Worm (Caenorhabditis elegans) whole organism, early embryonic: ENCODE results near the gene art-1.
"Not testable (repeated sequence)": the region's sequence is repeated elsewhere in the genome, so short reads cannot be mapped to it uniquely, and the experiment has no call there.

ENCODE experiments used
- B0310.2 ChIP-seq: sonication (generic microtip); optimal IDR thresholded peaks from 2 replicates; lab custom pipeline; 2016; ENCODE audit warnings: mild to moderate bottlenecking, missing genetic modification characterization, missing compliant biosample characterization
- F13C5.2 ChIP-seq: sonication (generic microtip); optimal IDR thresholded peaks from 2 replicates; lab custom pipeline; 2017; ENCODE audit warnings: mild to moderate bottlenecking, missing genetic modification characterization, inconsistent platforms, missing compliant biosample characterization
- aly-1 ChIP-seq: sonication (generic microtip); optimal IDR thresholded peaks from 2 replicates; lab custom pipeline; 2016; ENCODE audit warnings: missing genetic modification characterization, missing compliant biosample characterization
- ama-1 ChIP-seq: fragments of 150-350 bp; optimal IDR thresholded peaks from 2 replicates; lab custom pipeline; 2014
- ceh-13 ChIP-seq: fragments of 200-800 bp; sonication (Bioruptor generic); optimal IDR thresholded peaks from 2 replicates; lab custom pipeline; 2018; ENCODE audit warnings: mild to moderate bottlenecking, missing genetic modification characterization, missing compliant biosample characterization
- ceh-36 ChIP-seq: sonication (generic microtip); optimal IDR thresholded peaks from 2 replicates; lab custom pipeline; 2016; ENCODE audit warnings: missing genetic modification characterization, inconsistent platforms, missing compliant biosample characterization
- ets-7 ChIP-seq: sonication (generic microtip); optimal IDR thresholded peaks from 2 replicates; lab custom pipeline; 2016; ENCODE audit warnings: missing genotype, missing genetic modification characterization, missing compliant biosample characterization
- flt-1 ChIP-seq: fragments of 200-800 bp; sonication (Bioruptor generic); IDR thresholded peaks from 2 replicates; pipeline ENCODE4 v1.3.6; 2022; ENCODE audit warnings: missing genetic modification characterization, missing compliant biosample characterization
- hmbx-1 ChIP-seq: sonication (generic microtip); optimal IDR thresholded peaks from 2 replicates; lab custom pipeline; 2016; ENCODE audit warnings: mild to moderate bottlenecking, missing genetic modification characterization, missing compliant biosample characterization
- hmg-4 ChIP-seq: fragments of 200-800 bp; sonication (Bioruptor generic); optimal IDR thresholded peaks from 2 replicates; lab custom pipeline; 2018; ENCODE audit warnings: mild to moderate bottlenecking, missing genetic modification characterization, missing compliant biosample characterization
- hnd-1 ChIP-seq: sonication (generic microtip); optimal IDR thresholded peaks from 2 replicates; lab custom pipeline; 2016; ENCODE audit warnings: missing genetic modification characterization, missing compliant biosample characterization
- pes-1 ChIP-seq: fragments of 200-800 bp; sonication (Bioruptor generic); IDR thresholded peaks from 2 replicates; pipeline ENCODE4 v1.3.6; 2022; ENCODE audit warnings: missing genetic modification reagents, missing genetic modification characterization, missing compliant biosample characterization
- scrt-1 ChIP-seq: fragments of 200-800 bp; sonication (Bioruptor generic); IDR thresholded peaks from 2 replicates; pipeline ENCODE4 v1.3.6; 2022; ENCODE audit warnings: missing genetic modification characterization, missing compliant biosample characterization
- sea-1 ChIP-seq: fragments of 200-800 bp; sonication (Bioruptor generic); conservative IDR thresholded peaks from 2 replicates; pipeline ENCODE4 v1.3.6; 2022; ENCODE audit warnings: missing genetic modification characterization, missing compliant biosample characterization
- tbx-11 ChIP-seq: fragments of 200-800 bp; sonication (Bioruptor generic); IDR thresholded peaks from 2 replicates; pipeline ENCODE4 v1.3.6; 2022; ENCODE audit warnings: missing genetic modification characterization, missing compliant biosample characterization
- tbx-37 ChIP-seq: fragments of 200-800 bp; sonication (Bioruptor generic); conservative IDR thresholded peaks from 2 replicates; pipeline ENCODE4 v1.3.6; 2022; ENCODE audit warnings: missing genetic modification reagents, missing genetic modification characterization, missing compliant biosample characterization
- tra-4 ChIP-seq: sonication (generic microtip); optimal IDR thresholded peaks from 2 replicates; lab custom pipeline; 2017; ENCODE audit warnings: missing genetic modification characterization, missing compliant biosample characterization

The art-1 gene

ce11 chrII:6989830-6990287, 17.8 kb upstream of the art-1 start, which contains the start of gene C15F1.1:
Gene C15F1.1 (plus strand): TSS chrII:6989880.
- TF ChIP-seq ceh-36 (tag; lab: Kevin White, UChicago) = no peak
- TF ChIP-seq tra-4 (tag; lab: Kevin White, UChicago) = no peak
- no peak for TF ChIP-seq hnd-1
- no peak for TF ChIP-seq tbx-37 (GFP tag; lab: Robert Waterston, UW)
- TF ChIP-seq hmg-4 (GFP tag; lab: Kevin White, UChicago) = no peak
- TF ChIP-seq aly-1 (tag; lab: Kevin White, UChicago) = no peak
- TF ChIP-seq ets-7 (tag; lab: Kevin White, UChicago) = no peak
- no peak for TF ChIP-seq sea-1 (GFP tag; lab: Robert Waterston, UW)
- no peak for TF ChIP-seq flt-1
- TF ChIP-seq pes-1 = no peak
- TF ChIP-seq scrt-1 (GFP tag; lab: Robert Waterston, UW) = no peak
- no peak for TF ChIP-seq B0310.2

- TF ChIP-seq tbx-37 (GFP tag; lab: Robert Waterston, UW) = 0 out of 2 replicates have a peak, but pooled peaks have one; percentile 44
- TF ChIP-seq tbx-11 (GFP tag; lab: Robert Waterston, UW) = 0 out of 2 replicates have a peak, but pooled peaks have one; percentile 57
- peak; percentile 66; the same call in 1 of the 2 replicates for TF ChIP-seq scrt-1 (GFP tag; lab: Robert Waterston, UW)
Observed at ce11 chrII:6982949-6983348, 10.9 kb upstream of the art-1 start.

ce11 chrII:6979646-6980045, 7.6 kb upstream of the art-1 start, which contains the start of gene C15F1.2:
Gene C15F1.2 (plus strand): TSS chrII:6979953.
- TF ChIP-seq tra-4 (tag; lab: Kevin White, UChicago) (no peak), pes-1 (no peak), hmbx-1 (tag; lab: Kevin White, UChicago) (no peak), tbx-37 (GFP tag; lab: Robert Waterston, UW) (no peak), sea-1 (GFP tag; lab: Robert Waterston, UW) (no peak), tbx-11 (GFP tag; lab: Robert Waterston, UW) (no peak), flt-1 (no peak), F13C5.2 (tag; lab: Kevin White, UChicago) (no peak), scrt-1 (GFP tag; lab: Robert Waterston, UW) (no peak), aly-1 (tag; lab: Kevin White, UChicago) (no peak)

- TF ChIP-seq scrt-1 (GFP tag; lab: Robert Waterston, UW) (no peak), ceh-13 (no peak), pes-1 (no peak), hmbx-1 (tag; lab: Kevin White, UChicago) (no peak), tbx-11 (GFP tag; lab: Robert Waterston, UW) (no peak), tra-4 (tag; lab: Kevin White, UChicago) (no peak), B0310.2 (no peak), ama-1 (no peak), aly-1 (tag; lab: Kevin White, UChicago) (no peak), hnd-1 (no peak), flt-1 (no peak), ceh-36 (tag; lab: Kevin White, UChicago) (no peak), sea-1 (GFP tag; lab: Robert Waterston, UW) (no peak), ets-7 (tag; lab: Kevin White, UChicago) (no peak), F13C5.2 (tag; lab: Kevin White, UChicago) (no peak), hmg-4 (GFP tag; lab: Kevin White, UChicago) (no peak), tbx-37 (GFP tag; lab: Robert Waterston, UW) (no peak)
Observed at ce11 chrII:6978908-6979307, 6.9 kb upstream of the art-1 start.

- not testable (repeated sequence) for TF ChIP-seq tra-4 (tag; lab: Kevin White, UChicago); hmg-4 (GFP tag; lab: Kevin White, UChicago); tbx-11 (GFP tag; lab: Robert Waterston, UW)
Observed at ce11 chrII:6977732-6978131, 5.7 kb upstream of the art-1 start, which contains the start of gene C15F1.8. Gene C15F1.8 (minus strand): TSS chrII:6977832.

ce11 chrII:6975725-6976124, 3.7 kb upstream of the art-1 start:
- TF ChIP-seq hmbx-1 (tag; lab: Kevin White, UChicago) (no peak), ceh-13 (no peak), F13C5.2 (tag; lab: Kevin White, UChicago) (no peak), ceh-36 (tag; lab: Kevin White, UChicago) (no peak), tbx-11 (GFP tag; lab: Robert Waterston, UW) (no peak), hnd-1 (no peak), aly-1 (tag; lab: Kevin White, UChicago) (no peak), tra-4 (tag; lab: Kevin White, UChicago) (no peak), hmg-4 (GFP tag; lab: Kevin White, UChicago) (no peak), sea-1 (GFP tag; lab: Robert Waterston, UW) (no peak), ets-7 (tag; lab: Kevin White, UChicago) (no peak), pes-1 (no peak), flt-1 (no peak), B0310.2 (no peak), tbx-37 (GFP tag; lab: Robert Waterston, UW) (no peak)

- no peak for TF ChIP-seq tbx-11 (GFP tag; lab: Robert Waterston, UW)
- no peak for TF ChIP-seq ceh-13
- no peak for TF ChIP-seq flt-1
- no peak for TF ChIP-seq hmg-4 (GFP tag; lab: Kevin White, UChicago)
- no peak for TF ChIP-seq tra-4 (tag; lab: Kevin White, UChicago)
- TF ChIP-seq B0310.2 = no peak
Observed at ce11 chrII:6974011-6974410, 2.0 kb upstream of the art-1 start.

- TF ChIP-seq B0310.2 (no peak), hnd-1 (no peak), ets-7 (tag; lab: Kevin White, UChicago) (no peak), ceh-36 (tag; lab: Kevin White, UChicago) (no peak)
Observed at ce11 chrII:6973501-6973900, 1.5 kb upstream of the art-1 start, which contains the start of gene sod-1. Gene sod-1 (minus strand): TSS chrII:6973887.
